Fruit fly (Drosophila melanogaster) whole organism, larva: ENCODE data around the gene CG6126.

Source experiments
- noc ChIP-seq: fragments of 200-800 bp; sonication (Bioruptor generic); optimal IDR thresholded peaks from 3 replicates; lab custom pipeline; 2019; ENCODE audit warnings: missing biosample characterization, mild to moderate bottlenecking, missing genetic modification characterization, moderate library complexity

CG6126 gene

dm6 chr3R:16213792-16214473 lies 11.1 kb upstream of the CG6126 start:
- TF ChIP-seq noc (tag; lab: Kevin White, UChicago), result no peak

- no peak for TF ChIP-seq noc (tag; lab: Kevin White, UChicago)
Measured at dm6 chr3R:16212859-16213708, 10.2 kb upstream of the CG6126 start.

DNA sequence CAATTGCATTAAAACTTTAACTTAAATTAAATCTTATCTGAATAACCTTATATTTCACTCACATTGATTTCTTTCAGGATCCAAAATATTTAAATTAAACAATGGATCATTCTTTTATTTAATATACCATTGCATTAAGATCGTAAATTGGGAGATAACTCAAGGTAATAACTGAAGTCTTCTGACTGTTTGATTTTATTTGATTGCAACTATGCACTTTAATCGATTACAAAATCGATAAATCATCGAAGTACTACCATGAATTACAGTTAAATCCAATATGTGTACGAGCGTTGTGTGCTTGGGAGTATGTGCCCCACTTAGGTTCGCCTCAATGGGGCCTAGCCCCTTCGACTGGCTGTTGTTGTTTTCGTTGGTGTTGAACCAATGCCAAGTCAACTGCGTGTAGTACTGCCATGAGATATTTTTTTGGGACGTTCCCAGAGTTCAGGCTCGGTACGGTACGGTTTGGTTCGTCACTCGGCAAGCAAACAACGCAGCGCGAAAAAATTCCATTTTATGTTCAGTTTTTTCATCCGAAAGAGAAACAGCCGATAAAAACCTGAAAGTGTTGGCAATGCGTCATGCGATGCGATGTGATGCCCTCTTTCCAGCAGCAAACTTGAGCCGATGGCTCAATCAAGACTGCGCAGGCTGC lies 9.1 kb upstream of the CG6126 start:
- no peak for TF ChIP-seq noc (tag; lab: Kevin White, UChicago)

DNA sequence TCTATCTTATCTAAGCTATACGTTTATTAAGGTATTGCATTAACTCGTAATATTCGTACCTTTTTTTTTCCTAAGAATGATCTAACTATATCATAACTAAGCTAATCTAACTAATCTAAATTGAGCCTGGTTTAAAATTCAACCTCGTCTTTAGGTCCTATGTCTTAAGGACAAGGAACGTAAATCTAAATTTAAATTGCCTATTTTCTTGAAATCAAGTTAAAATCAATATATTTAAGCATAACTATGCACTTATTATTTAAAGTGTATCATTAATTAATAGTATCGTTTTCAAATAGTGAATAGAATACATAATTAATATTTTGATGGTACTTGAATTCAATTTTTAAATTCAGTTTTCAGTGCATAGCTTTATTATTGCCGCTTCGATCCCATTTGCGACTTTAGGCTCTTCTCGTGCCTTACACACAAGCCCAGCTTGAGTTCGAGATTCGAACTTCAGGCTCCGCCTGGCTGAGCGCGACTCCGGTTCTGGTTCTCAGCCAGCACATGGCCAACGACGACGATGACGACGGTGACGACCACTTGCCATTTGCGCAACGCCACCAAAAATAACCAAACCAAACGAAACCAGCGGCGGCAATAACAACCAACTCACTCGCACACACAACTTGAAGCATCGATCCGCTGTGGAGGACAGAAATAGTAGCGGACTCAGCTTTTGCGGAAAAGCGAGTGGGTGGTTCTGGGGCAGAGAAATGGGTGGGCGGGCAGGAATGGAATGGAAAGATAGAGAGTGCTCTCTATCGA lies 8.1 kb upstream of the CG6126 start:
- TF ChIP-seq noc (tag; lab: Kevin White, UChicago), result no peak

- no peak for TF ChIP-seq noc (tag; lab: Kevin White, UChicago)
Measured at dm6 chr3R:16209714-16210553, 7.1 kb upstream of the CG6126 start.

DNA sequence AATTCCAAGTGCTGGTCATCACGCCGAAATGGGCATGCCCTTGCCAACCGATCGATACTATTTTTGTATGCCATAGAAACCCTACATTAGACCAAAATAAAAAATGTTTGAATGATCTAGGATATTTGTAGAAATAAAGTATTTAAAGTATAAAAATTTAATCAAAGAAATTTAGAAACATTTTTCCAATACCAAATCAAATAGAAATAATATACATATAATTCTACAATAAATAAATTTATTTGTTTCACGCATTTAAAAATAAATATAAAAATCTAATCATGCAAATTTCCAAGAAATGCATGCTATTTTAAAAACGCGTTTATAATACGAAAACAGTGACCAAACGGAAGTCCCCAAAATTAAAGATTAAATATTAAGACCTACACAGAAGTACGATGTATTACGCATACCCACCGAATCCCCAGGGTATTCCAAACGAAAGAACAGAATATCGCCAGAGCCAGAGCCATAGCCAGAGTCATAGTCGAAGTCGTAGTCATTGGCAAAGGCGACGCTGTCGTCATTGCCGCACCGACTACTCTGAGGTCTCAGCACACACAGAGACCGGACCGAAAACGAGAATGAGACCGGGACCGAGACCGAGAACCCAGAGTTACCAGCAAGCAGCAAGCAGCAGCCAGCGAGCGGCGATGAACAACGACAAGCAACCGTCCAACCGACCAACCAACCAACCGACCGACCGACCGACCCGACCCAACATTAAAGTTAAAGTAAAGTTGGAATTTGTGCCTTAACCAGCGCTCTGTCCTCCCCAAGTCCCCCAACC lies 6.2 kb upstream of the CG6126 start:
- TF ChIP-seq noc (tag; lab: Kevin White, UChicago), result peak; percentile 36

- TF ChIP-seq noc (tag; lab: Kevin White, UChicago), result no peak
Measured at dm6 chr3R:16208106-16208780, 5.4 kb upstream of the CG6126 start.

dm6 chr3R:16207074-16207609 lies 4.3 kb upstream of the CG6126 start:
- peak; percentile 35 for TF ChIP-seq noc (tag; lab: Kevin White, UChicago)

dm6 chr3R:16206162-16206561 lies 3.3 kb upstream of the CG6126 start:
- no peak for TF ChIP-seq noc (tag; lab: Kevin White, UChicago)

DNA sequence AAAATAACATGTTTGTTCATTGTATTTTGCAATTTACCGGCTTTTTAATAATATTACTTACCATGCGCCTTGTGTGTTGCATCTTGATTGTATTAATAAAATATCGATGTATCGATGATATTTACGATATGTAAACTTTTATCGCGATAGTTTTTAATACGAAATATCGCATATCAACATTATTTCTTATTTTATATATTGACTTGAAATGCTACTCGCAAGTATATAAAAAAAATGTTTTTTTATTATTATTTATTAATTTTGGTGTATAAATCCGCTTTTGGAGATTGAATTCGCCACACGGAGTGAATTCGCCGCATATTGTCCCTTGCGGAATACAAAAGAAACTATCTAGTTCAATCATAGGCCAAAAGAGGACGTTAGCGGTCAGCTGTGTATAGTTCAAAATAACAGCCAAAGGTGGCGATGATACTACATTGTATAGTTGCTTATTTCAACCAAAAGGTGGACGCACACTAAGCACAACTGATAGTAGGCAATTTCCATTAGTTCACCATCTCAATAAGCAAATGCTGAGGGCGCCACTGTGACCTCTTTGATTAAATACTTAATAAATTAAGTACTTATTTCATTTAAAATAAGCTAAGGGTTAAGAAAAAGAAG lies 2.4 kb upstream of the CG6126 start, which contains the start of gene mtSSB:
mtSSB (minus strand) TSS at position 96 of the 624 bp plus-strand sequence.
- peak; percentile 21 for TF ChIP-seq noc (tag; lab: Kevin White, UChicago)

- TF ChIP-seq noc (tag; lab: Kevin White, UChicago), result peak; percentile 70
Measured at dm6 chr3R:16202335-16203024, 403 bp downstream of the CG6126 start.

DNA sequence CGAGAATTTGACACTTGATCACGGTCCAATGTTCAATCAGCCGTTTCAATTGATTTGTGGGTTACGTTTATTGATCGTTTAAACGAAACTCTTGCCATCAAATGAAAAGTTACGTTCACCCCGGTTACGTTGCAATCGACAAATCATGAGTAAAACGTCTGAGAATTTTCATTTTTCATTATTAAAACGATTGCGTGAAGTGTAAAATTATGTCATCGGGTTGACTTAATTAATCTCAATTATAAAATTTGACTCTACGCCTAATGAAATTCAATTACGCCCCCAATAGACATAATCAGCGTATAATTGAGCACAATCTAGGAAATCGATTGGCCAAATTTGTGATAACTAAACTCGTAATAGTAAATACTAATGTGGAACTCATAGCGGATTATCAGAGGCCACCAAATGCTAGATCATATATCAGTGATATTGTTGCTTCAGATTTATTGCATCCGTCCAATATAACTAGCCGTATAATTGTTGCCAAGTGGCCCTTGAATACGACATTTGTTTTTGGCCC lies 2.3 kb downstream of the CG6126 start:
- TF ChIP-seq noc (tag; lab: Kevin White, UChicago), result peak; percentile 8
